Worm (Caenorhabditis elegans) whole organism, young adult: ENCODE measurements around the gene far-8.

Experiments used
- B0336.3 ChIP-seq: fragments of 200-800 bp; sonication (Bioruptor generic); IDR thresholded peaks from 2 replicates; pipeline ENCODE4 v1.3.6; 2022; ENCODE audit warnings: missing genetic modification characterization, missing compliant biosample characterization
- C06A6.2 ChIP-seq: fragments of 200-800 bp; sonication (Bioruptor generic); conservative IDR thresholded peaks from 2 replicates; pipeline ENCODE4 v1.3.6; 2022; ENCODE audit warnings: missing genetic modification characterization, missing compliant biosample characterization
- D2030.7 ChIP-seq: fragments of 200-800 bp; sonication (Bioruptor generic); IDR thresholded peaks from 2 replicates; pipeline ENCODE4 v1.3.6; 2022; ENCODE audit warnings: missing genetic modification reagents, missing genetic modification characterization, missing compliant biosample characterization
- F33H1.4 ChIP-seq: fragments of 200-800 bp; sonication (Bioruptor generic); IDR thresholded peaks from 2 replicates; pipeline ENCODE4 v1.3.6; 2022; ENCODE audit warnings: missing genetic modification reagents, missing genetic modification characterization, missing compliant biosample characterization
- F39B2.1 ChIP-seq: fragments of 200-800 bp; sonication (Bioruptor generic); IDR thresholded peaks from 2 replicates; pipeline ENCODE4 v1.3.6; 2022; ENCODE audit warnings: missing genetic modification reagents, missing genetic modification characterization, missing compliant biosample characterization
- Y53G8AR.9 ChIP-seq: fragments of 200-800 bp; sonication (Bioruptor generic); conservative IDR thresholded peaks from 2 replicates; pipeline ENCODE4 v1.3.6; 2022; ENCODE audit warnings: missing genetic modification reagents, missing genetic modification characterization, missing compliant biosample characterization
- Y56A3A.18 ChIP-seq: fragments of 200-800 bp; sonication (Bioruptor generic); IDR thresholded peaks from 2 replicates; pipeline ENCODE4 v1.3.6; 2022; ENCODE audit warnings: missing genetic modification reagents, missing genetic modification characterization, missing compliant biosample characterization
- athp-1 ChIP-seq: sonication (generic microtip); optimal IDR thresholded peaks from 2 replicates; lab custom pipeline; 2017; ENCODE audit warnings: mild to moderate bottlenecking, missing genetic modification characterization, missing compliant biosample characterization
- attf-3 ChIP-seq: fragments of 200-800 bp; sonication (Bioruptor generic); conservative IDR thresholded peaks from 2 replicates; pipeline ENCODE4 v1.3.6; 2022; ENCODE audit warnings: missing genetic modification reagents, missing genetic modification characterization, missing compliant biosample characterization
- attf-6 ChIP-seq: fragments of 200-800 bp; sonication (Bioruptor generic); IDR thresholded peaks from 2 replicates; pipeline ENCODE4 v1.3.6; 2022; ENCODE audit warnings: missing genetic modification reagents, missing genetic modification characterization, missing compliant biosample characterization
- bed-1 ChIP-seq: fragments of 200-800 bp; sonication (Bioruptor generic); IDR thresholded peaks from 2 replicates; pipeline ENCODE4 v1.3.6; 2022; ENCODE audit warnings: missing genetic modification reagents, missing genetic modification characterization, missing compliant biosample characterization
- bed-2 ChIP-seq: fragments of 200-800 bp; sonication (Bioruptor generic); IDR thresholded peaks from 2 replicates; pipeline ENCODE4 v1.3.6; 2022; ENCODE audit warnings: missing genetic modification reagents, missing genetic modification characterization, missing compliant biosample characterization
- ccch-3 ChIP-seq: fragments of 200-800 bp; sonication (Bioruptor generic); optimal IDR thresholded peaks from 2 replicates; lab custom pipeline; 2018; ENCODE audit warnings: mild to moderate bottlenecking, missing genetic modification characterization, missing compliant biosample characterization
- cebp-2 ChIP-seq: fragments of 200-800 bp; sonication (Bioruptor generic); IDR thresholded peaks from 2 replicates; pipeline ENCODE4 v1.3.6; 2022; ENCODE audit warnings: missing genetic modification characterization, missing compliant biosample characterization
- ceh-100 ChIP-seq: fragments of 200-800 bp; sonication (Bioruptor generic); IDR thresholded peaks from 2 replicates; pipeline ENCODE4 v1.3.6; 2022; ENCODE audit warnings: missing genetic modification reagents, missing genetic modification characterization, missing compliant biosample characterization
- ceh-27 ChIP-seq: fragments of 200-800 bp; sonication (Bioruptor generic); optimal IDR thresholded peaks from 2 replicates; lab custom pipeline; 2018; ENCODE audit warnings: mild to moderate bottlenecking, missing genetic modification characterization, moderate library complexity, missing compliant biosample characterization
- ceh-79 ChIP-seq: sonication (generic microtip); optimal IDR thresholded peaks from 2 replicates; lab custom pipeline; 2017; ENCODE audit warnings: mild to moderate bottlenecking, missing genetic modification characterization, missing compliant biosample characterization
- ceh-91 ChIP-seq: fragments of 200-800 bp; sonication (Bioruptor generic); IDR thresholded peaks from 2 replicates; pipeline ENCODE4 v1.3.6; 2022; ENCODE audit warnings: missing genetic modification reagents, missing genetic modification characterization, missing compliant biosample characterization
- dox-1 ChIP-seq: fragments of 200-800 bp; sonication (Bioruptor generic); IDR thresholded peaks from 2 replicates; pipeline ENCODE4 v1.3.6; 2022; ENCODE audit warnings: missing genetic modification reagents, missing genetic modification characterization, missing compliant biosample characterization
- ekl-4 ChIP-seq: fragments of 200-800 bp; sonication (Bioruptor generic); IDR thresholded peaks from 2 replicates; pipeline ENCODE4 v1.3.6; 2022; ENCODE audit warnings: missing genetic modification reagents, missing genetic modification characterization, missing compliant biosample characterization
- hlh-12 ChIP-seq: sonication (generic microtip); optimal IDR thresholded peaks from 2 replicates; lab custom pipeline; 2016; ENCODE audit warnings: missing genetic modification characterization, missing compliant biosample characterization
- hmg-1.2 ChIP-seq: fragments of 200-800 bp; sonication (Bioruptor generic); IDR thresholded peaks from 2 replicates; pipeline ENCODE4 v1.3.6; 2022; ENCODE audit warnings: missing genetic modification reagents, missing genetic modification characterization, missing compliant biosample characterization
- hmg-20 ChIP-seq: fragments of 200-800 bp; sonication (Bioruptor generic); IDR thresholded peaks from 2 replicates; pipeline ENCODE4 v1.3.6; 2022; ENCODE audit warnings: missing genetic modification reagents, missing genetic modification characterization, missing compliant biosample characterization
- hrde-1 ChIP-seq: sonication (generic microtip); optimal IDR thresholded peaks from 2 replicates; lab custom pipeline; 2016; ENCODE audit warnings: missing genetic modification characterization, mild to moderate bottlenecking, missing compliant biosample characterization, moderate library complexity, missing genotype, missing genetic modification reagents, borderline replicate concordance
- hsf-1 ChIP-seq: fragments of 200-800 bp; sonication (Bioruptor generic); IDR thresholded peaks from 2 replicates; pipeline ENCODE4 v1.3.6; 2022; ENCODE audit warnings: missing genetic modification reagents, missing genetic modification characterization, missing compliant biosample characterization
- lin-26 ChIP-seq: fragments of 200-800 bp; sonication (Bioruptor generic); IDR thresholded peaks from 2 replicates; pipeline ENCODE4 v1.3.6; 2022; ENCODE audit warnings: missing genetic modification reagents, missing genetic modification characterization, missing compliant biosample characterization
- lin-54 ChIP-seq: fragments of 200-800 bp; sonication (Bioruptor generic); optimal IDR thresholded peaks from 2 replicates; lab custom pipeline; 2018; ENCODE audit warnings: mild to moderate bottlenecking, missing genetic modification characterization, missing compliant biosample characterization
- madf-3 ChIP-seq: fragments of 200-800 bp; sonication (Bioruptor generic); IDR thresholded peaks from 2 replicates; pipeline ENCODE4 v1.3.6; 2022; ENCODE audit warnings: missing genetic modification reagents, missing genetic modification characterization, missing compliant biosample characterization
- madf-6 ChIP-seq: fragments of 200-800 bp; sonication (Bioruptor generic); IDR thresholded peaks from 2 replicates; pipeline ENCODE4 v1.3.6; 2022; ENCODE audit warnings: missing genetic modification reagents, missing genetic modification characterization, missing compliant biosample characterization
- madf-8 ChIP-seq: fragments of 200-800 bp; sonication (Bioruptor generic); conservative IDR thresholded peaks from 2 replicates; pipeline ENCODE4 v1.3.6; 2022; ENCODE audit warnings: missing genetic modification reagents, missing genetic modification characterization, missing compliant biosample characterization
- mcd-1 ChIP-seq: fragments of 200-800 bp; sonication (Bioruptor generic); IDR thresholded peaks from 2 replicates; pipeline ENCODE4 v1.3.6; 2022; ENCODE audit warnings: missing genetic modification reagents, missing genetic modification characterization, missing compliant biosample characterization
- nfya-1 ChIP-seq: sonication (generic microtip); optimal IDR thresholded peaks from 2 replicates; lab custom pipeline; 2017; ENCODE audit warnings: antibody characterized with exemption, missing compliant biosample characterization, missing genetic modification characterization, borderline replicate concordance; ENCODE audit not compliant: insufficient read depth
- nhr-120 ChIP-seq: fragments of 200-800 bp; sonication (Bioruptor generic); IDR thresholded peaks from 2 replicates; pipeline ENCODE4 v1.3.6; 2022; ENCODE audit warnings: missing genetic modification characterization, missing compliant biosample characterization
- pbrm-1 ChIP-seq: fragments of 200-800 bp; sonication (Bioruptor generic); IDR thresholded peaks from 2 replicates; pipeline ENCODE4 v1.3.6; 2022; ENCODE audit warnings: missing genetic modification reagents, missing genetic modification characterization, missing compliant biosample characterization
- pha-4 ChIP-seq: fragments of 150-350 bp; sonication (generic microtip); optimal IDR thresholded peaks from 2 replicates; lab custom pipeline; 2014; ENCODE audit warnings: missing biosample characterization, missing genetic modification reagents, missing genetic modification characterization
- repo-1 ChIP-seq: sonication (generic microtip); optimal IDR thresholded peaks from 2 replicates; lab custom pipeline; 2017; ENCODE audit warnings: mild to moderate bottlenecking, missing genetic modification characterization, missing compliant biosample characterization
- sea-2 ChIP-seq: fragments of 200-800 bp; sonication (Bioruptor generic); IDR thresholded peaks from 2 replicates; pipeline ENCODE4 v1.3.6; 2022; ENCODE audit warnings: missing genetic modification characterization, missing compliant biosample characterization
- snpc-1.3 ChIP-seq: sonication (generic microtip); optimal IDR thresholded peaks from 2 replicates; lab custom pipeline; 2017; ENCODE audit warnings: missing genetic modification characterization, mild to moderate bottlenecking, missing compliant biosample characterization, antibody characterized with exemption, moderate library complexity, missing genotype, missing genetic modification reagents; ENCODE audit not compliant: insufficient read depth
- snpc-3.4 ChIP-seq: sonication (generic microtip); optimal IDR thresholded peaks from 2 replicates; lab custom pipeline; 2017; ENCODE audit warnings: missing genetic modification characterization, mild to moderate bottlenecking, missing compliant biosample characterization, antibody characterized with exemption, moderate library complexity, missing genotype, missing genetic modification reagents
- snpc-4 ChIP-seq, 5 experiments: fragments of 150-350 bp in 1 of 5; sonication (generic microtip) in 4 of 5; optimal IDR thresholded peaks; 2 replicates each; lab custom pipeline; 2014 to 2018; ENCODE audit warnings: missing genetic modification characterization in 5 of 5, missing biosample characterization in 3 of 5, antibody characterized with exemption in 2 of 5, mild to moderate bottlenecking in 2 of 5, missing compliant biosample characterization in 2 of 5, missing genotype in 2 of 5, moderate library complexity in 2 of 5, missing genetic modification reagents in 1 of 5
- sptf-2 ChIP-seq: fragments of 200-800 bp; sonication (Bioruptor generic); optimal IDR thresholded peaks from 2 replicates; lab custom pipeline; 2018; ENCODE audit warnings: mild to moderate bottlenecking, missing genetic modification characterization, missing compliant biosample characterization
- tbp1 ChIP-seq: fragments of 200-800 bp; sonication (Bioruptor generic); optimal IDR thresholded peaks from 2 replicates; lab custom pipeline; 2018; ENCODE audit warnings: mild to moderate bottlenecking, missing genetic modification characterization, missing compliant biosample characterization
- tlf-1 ChIP-seq: fragments of 200-800 bp; sonication (Bioruptor generic); optimal IDR thresholded peaks from 2 replicates; lab custom pipeline; 2018; ENCODE audit warnings: mild to moderate bottlenecking, missing genetic modification characterization, missing compliant biosample characterization
- ztf-26 ChIP-seq: sonication (generic microtip); optimal IDR thresholded peaks from 2 replicates; lab custom pipeline; 2017; ENCODE audit warnings: missing genetic modification characterization, missing compliant biosample characterization
- ztf-28 ChIP-seq: fragments of 200-800 bp; sonication (Bioruptor generic); IDR thresholded peaks from 2 replicates; pipeline ENCODE4 v1.3.6; 2022; ENCODE audit warnings: missing genetic modification reagents, missing genetic modification characterization, missing compliant biosample characterization
- ztf-6 ChIP-seq: fragments of 200-800 bp; sonication (Bioruptor generic); IDR thresholded peaks from 2 replicates; pipeline ENCODE4 v1.3.6; 2022; ENCODE audit warnings: missing genetic modification reagents, missing genetic modification characterization, missing compliant biosample characterization

The far-8 gene

DNA sequence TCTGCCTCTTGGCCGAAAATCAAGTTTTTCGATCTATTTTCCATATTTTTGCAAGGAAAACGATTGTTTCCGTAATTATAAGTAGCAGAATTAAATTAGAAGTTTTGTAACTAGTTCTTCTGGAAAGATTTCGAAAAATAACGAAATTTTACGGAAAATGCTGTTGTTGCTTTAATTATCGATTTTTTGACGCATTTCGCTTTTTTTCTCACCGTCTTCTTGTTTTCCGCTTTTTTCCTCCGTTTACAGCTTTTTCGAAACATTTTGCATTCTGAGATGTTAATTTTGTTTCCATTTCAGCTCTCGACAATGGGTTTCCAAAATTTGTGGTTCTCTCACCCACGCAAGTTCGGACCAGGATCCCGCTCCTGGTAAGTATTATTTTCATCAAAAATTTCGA is 48.7 kb upstream of the far-8 start, which contains the start of gene rps-29:
rps-29 (plus strand) TSS at position 301 of the 400 bp plus-strand sequence.
- no peak for TF ChIP-seq pha-4
- no peak for TF ChIP-seq ceh-27 (GFP tag; lab: Kevin White, UChicago)
- TF ChIP-seq C06A6.2 = no peak
- no peak for TF ChIP-seq ztf-6 (GFP tag; lab: Robert Waterston, UW)
- no peak for TF ChIP-seq tbp1 (GFP tag; lab: Kevin White, UChicago)
- no peak for TF ChIP-seq madf-8 (GFP tag; lab: Robert Waterston, UW)
- TF ChIP-seq bed-2 = no peak
- TF ChIP-seq ztf-28 = no peak
- no peak for TF ChIP-seq bed-1 (GFP tag; lab: Robert Waterston, UW)
- no peak for TF ChIP-seq nfya-1 (tag; lab: Kevin White, UChicago)
- no peak for TF ChIP-seq ztf-26 (tag; lab: Kevin White, UChicago)
- no peak for TF ChIP-seq Y56A3A.18 (GFP tag; lab: Robert Waterston, UW)
- no peak for TF ChIP-seq hsf-1 (GFP tag; lab: Robert Waterston, UW)
- TF ChIP-seq hlh-12 (tag; lab: Kevin White, UChicago) = no peak
- TF ChIP-seq nhr-120 (GFP tag; lab: Robert Waterston, UW) = no peak
- TF ChIP-seq attf-3 (GFP tag; lab: Robert Waterston, UW) = no peak
- no peak for TF ChIP-seq ccch-3 (GFP tag; lab: Kevin White, UChicago)
- no peak for TF ChIP-seq cebp-2 (GFP tag; lab: Robert Waterston, UW)
- no peak for TF ChIP-seq ceh-100
- TF ChIP-seq, all 124 proteins: peak for 0

DNA sequence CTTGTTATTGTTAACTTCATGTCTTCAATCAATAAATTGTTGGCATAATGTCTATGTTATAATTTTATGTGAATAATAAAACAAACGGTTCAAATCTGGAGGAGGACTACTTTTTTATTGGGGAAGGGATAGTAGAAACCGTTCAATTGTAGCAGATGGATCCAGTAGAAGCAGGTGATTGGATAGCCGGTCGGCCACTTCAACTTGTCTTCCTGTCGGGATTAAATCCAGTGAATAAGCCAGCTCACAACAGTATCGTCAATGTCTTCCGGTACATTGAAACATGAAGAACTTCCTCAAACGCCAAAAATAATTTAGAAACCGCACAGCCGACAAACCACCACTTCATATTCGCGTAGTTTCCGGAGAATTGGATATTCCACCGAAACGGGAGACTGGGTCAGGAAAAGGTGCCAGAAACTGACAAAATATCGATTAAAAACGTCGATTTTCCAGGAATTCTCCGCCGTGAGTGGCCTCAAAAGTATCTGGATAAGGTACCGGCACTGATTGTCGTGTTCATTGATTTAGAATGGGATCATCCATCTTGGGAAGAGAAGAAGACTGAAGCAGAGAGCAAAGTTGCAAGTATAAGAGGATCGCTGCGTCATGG is 47.6 kb upstream of the far-8 start, which contains the start of gene trpp-11:
trpp-11 (plus strand) TSS at position 153 of the 613 bp plus-strand sequence.
- TF ChIP-seq dox-1 (GFP tag; lab: Robert Waterston, UW) = peak; percentile 21; the same call in 1 of the 2 replicates
- peak; percentile 28; the same call in 1 of the 2 replicates for TF ChIP-seq F33H1.4 (GFP tag; lab: Robert Waterston, UW)
- TF ChIP-seq mcd-1 (GFP tag; lab: Robert Waterston, UW) = peak; percentile 33
- 0 out of 2 replicates have a peak, but pooled peaks have one; percentile 8 for TF ChIP-seq ceh-91 (GFP tag; lab: Robert Waterston, UW)
- TF ChIP-seq lin-26 (GFP tag; lab: Robert Waterston, UW) = peak; percentile 56
- TF ChIP-seq snpc-1.3 (tag; lab: Kevin White, UChicago) = peak; percentile 7
- TF ChIP-seq athp-1 (tag; lab: Kevin White, UChicago) = peak; percentile 4
- peak; percentile 51 for TF ChIP-seq hrde-1 (tag; lab: Kevin White, UChicago)
- TF ChIP-seq tbp1 (GFP tag; lab: Kevin White, UChicago) = peak; percentile 28
- TF ChIP-seq sptf-2 (GFP tag; lab: Kevin White, UChicago) = no peak
- 0 out of 2 replicates have a peak, but pooled peaks have one; percentile 61 for TF ChIP-seq madf-3 (GFP tag; lab: Robert Waterston, UW)
- peak; percentile 86 for TF ChIP-seq B0336.3
- TF ChIP-seq hmg-1.2 (GFP tag; lab: Robert Waterston, UW) = peak; percentile 8; the same call in 1 of the 2 replicates
- TF ChIP-seq sea-2 (GFP tag; lab: Robert Waterston, UW) = no peak
- TF ChIP-seq repo-1 = no peak
- 0 out of 2 replicates have a peak, but pooled peaks have one; percentile 13 for TF ChIP-seq F39B2.1 (GFP tag; lab: Robert Waterston, UW)
- TF ChIP-seq snpc-3.4 (tag; lab: Kevin White, UChicago) = peak; percentile 57
- TF ChIP-seq attf-6 (GFP tag; lab: Robert Waterston, UW) = no peak; the same call in 1 of the 2 replicates
- peak; percentile 50; the same call in 1 of the 2 replicates for TF ChIP-seq ekl-4 (GFP tag; lab: Robert Waterston, UW)
- 0 out of 2 replicates have a peak, but pooled peaks have one; percentile 24 for TF ChIP-seq hmg-20 (GFP tag; lab: Robert Waterston, UW)
- no peak for TF ChIP-seq snpc-4 (GFP tag; optimal IDR thresholded peaks at IDR 0.05; lab: Kevin White, UChicago)
- no peak for TF ChIP-seq snpc-4 (tag; optimal IDR thresholded peaks at IDR 0.05; lab: Kevin White, UChicago)
- TF ChIP-seq tlf-1 (GFP tag; lab: Kevin White, UChicago) = peak; percentile 24
- TF ChIP-seq pbrm-1 (GFP tag; lab: Robert Waterston, UW) = peak; percentile 30; the same call in 1 of the 2 replicates
- TF ChIP-seq nhr-120 (GFP tag; lab: Robert Waterston, UW) = no peak
- TF ChIP-seq D2030.7 (GFP tag; lab: Robert Waterston, UW) = peak; percentile 14; the same call in 1 of the 2 replicates
- TF ChIP-seq lin-54 = peak; percentile 52
- TF ChIP-seq madf-6 (GFP tag; lab: Robert Waterston, UW) = peak; percentile 56
- peak; percentile 62 for TF ChIP-seq Y53G8AR.9 (GFP tag; lab: Robert Waterston, UW)
- TF ChIP-seq ceh-79 (tag; lab: Kevin White, UChicago) = peak; percentile 40
